Fruit fly (Drosophila melanogaster): ENCODE data around the gene Atxn7.

Atxn7 gene

DNA sequence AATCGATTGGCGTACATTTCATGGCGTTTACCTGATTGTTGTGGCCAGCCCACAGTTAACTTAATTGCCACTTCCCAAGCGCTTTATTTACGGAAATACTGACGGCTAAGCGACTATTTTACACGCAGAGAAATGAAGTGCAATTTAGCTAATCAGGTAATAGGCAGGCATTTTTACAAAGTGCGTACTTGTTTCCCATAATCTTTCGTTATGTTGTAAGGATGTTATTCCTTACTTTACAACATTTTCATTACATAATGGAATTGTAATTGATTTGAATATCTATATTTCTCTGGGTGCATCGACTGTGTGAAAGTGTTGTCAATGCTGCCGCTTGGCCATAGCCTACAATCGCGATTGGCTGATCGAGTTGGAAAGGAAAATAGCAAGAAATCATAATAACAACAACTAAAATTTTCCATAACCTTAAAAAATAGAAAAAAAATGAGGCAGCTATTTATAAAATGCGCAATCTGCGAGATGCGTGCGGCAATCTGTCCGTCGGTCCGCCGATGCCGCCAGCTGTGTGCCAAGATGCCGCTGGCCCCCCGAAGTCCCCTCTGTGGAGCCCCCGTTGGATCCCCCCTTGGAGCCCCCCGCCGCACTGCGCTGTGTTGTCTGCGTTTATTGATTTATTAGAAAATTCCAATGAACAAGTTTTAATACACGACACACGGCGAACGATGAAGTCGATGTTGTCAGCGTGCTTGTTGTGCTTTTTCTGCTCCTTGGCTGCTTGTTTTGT is 51.0 kb downstream of the Atxn7 start (continued):
- TF ChIP-seq Blimp-1 (GFP tag; optimal IDR thresholded peaks at IDR 0.05) (peak; percentile 70), CG10565 (GFP tag; optimal IDR thresholded peaks at IDR 0.05) (no peak), dm (GFP tag; optimal IDR thresholded peaks at IDR 0.05) (no peak), CG30020 (tag; optimal IDR thresholded peaks at IDR 0.05) (no peak), seq (GFP tag; IDR thresholded peaks at IDR 0.05) (0 out of 2 replicates have a peak, but pooled peaks have one; percentile 15), MBD-R2 (GFP tag; IDR thresholded peaks at IDR 0.05) (0 out of 2 replicates have a peak, but pooled peaks have one; percentile 24), NC2α (GFP tag; optimal IDR thresholded peaks at IDR 0.05) (no peak), sr (GFP tag; IDR thresholded peaks at IDR 0.05) (peak; percentile 33; the same call in 1 of the 3 replicates), CG11504 (tag; optimal IDR thresholded peaks at IDR 0.05) (peak; percentile 81), CG12236 (GFP tag; optimal IDR thresholded peaks at IDR 0.05) (peak; percentile 22), nau (GFP tag; optimal IDR thresholded peaks at IDR 0.05) (peak; percentile 32), ranshi (GFP tag; IDR thresholded peaks at IDR 0.05) (peak; percentile 57), cwo (GFP tag; optimal IDR thresholded peaks at IDR 0.05) (peak; percentile 12), knrl (GFP tag; IDR thresholded peaks at IDR 0.05; ENCODE audit: partially characterized antibody) (no peak), CG8924 (tag; optimal IDR thresholded peaks at IDR 0.05) (peak; percentile 34), usp (GFP tag; optimal IDR thresholded peaks at IDR 0.05) (no peak), Xbp1 (GFP tag; optimal IDR thresholded peaks at IDR 0.05) (peak; percentile 69), CG8944 (GFP tag; optimal IDR thresholded peaks at IDR 0.05) (peak; percentile 35), row (GFP tag; IDR thresholded peaks at IDR 0.05) (peak; percentile 62), wor (GFP tag; IDR thresholded peaks at IDR 0.05) (peak; percentile 59), Mrtf (GFP tag; IDR thresholded peaks at IDR 0.05) (no peak), ci (GFP tag; IDR thresholded peaks at IDR 0.05) (peak; percentile 82), br (optimal IDR thresholded peaks at IDR 0.05) (no peak), CG3995 (GFP tag; optimal IDR thresholded peaks at IDR 0.05) (no peak), CG4707 (GFP tag; optimal IDR thresholded peaks at IDR 0.05) (no peak), repo (GFP tag; optimal IDR thresholded peaks at IDR 0.05) (peak; percentile 7), Hr51 (GFP tag; optimal IDR thresholded peaks at IDR 0.05) (peak in 1 of 2 experiments; percentile 65), CG4360 (GFP tag; IDR thresholded peaks at IDR 0.05) (no peak), hth (optimal IDR thresholded peaks at IDR 0.05) (no peak), az2 (GFP tag; optimal IDR thresholded peaks at IDR 0.05) (peak; percentile 61), ATbp (GFP tag; optimal IDR thresholded peaks at IDR 0.05) (peak; percentile 68), ewg (GFP tag; optimal IDR thresholded peaks at IDR 0.05) (peak; percentile 51), mirr (GFP tag; optimal IDR thresholded peaks at IDR 0.05) (no peak), ac (GFP tag; optimal IDR thresholded peaks at IDR 0.05) (no peak), Optix (GFP tag; IDR thresholded peaks at IDR 0.05) (no peak; the same call in 2 of the 3 replicates), Elba2 (GFP tag; optimal IDR thresholded peaks at IDR 0.05) (no peak), emc (GFP tag; optimal IDR thresholded peaks at IDR 0.05) (no peak), dysf (GFP tag; IDR thresholded peaks at IDR 0.05) (peak; percentile 65), Vsx1 (GFP tag; optimal IDR thresholded peaks at IDR 0.05) (no peak), CG8388 (GFP tag; optimal IDR thresholded peaks at IDR 0.05) (peak; percentile 50), ems (GFP tag; optimal IDR thresholded peaks at IDR 0.05) (peak; percentile 32), Dll (GFP tag; IDR thresholded peaks at IDR 0.05; ENCODE audit: partially characterized antibody) (no peak), bsh (GFP tag; optimal IDR thresholded peaks at IDR 0.05) (peak; percentile 63 to 77), CG16779 (GFP tag; IDR thresholded peaks at IDR 0.05) (no peak), CG18764 (GFP tag; optimal IDR thresholded peaks at IDR 0.05) (peak; percentile 16), grau (tag; optimal IDR thresholded peaks at IDR 0.05) (peak; percentile 57), NC2β (GFP tag; optimal IDR thresholded peaks at IDR 0.05) (no peak), hkb (optimal IDR thresholded peaks at IDR 0.05) (no peak), hkb (GFP tag; IDR thresholded peaks at IDR 0.05) (peak; percentile 63), CG6813 (GFP tag; optimal IDR thresholded peaks at IDR 0.05) (no peak)

Data from whole organism, embryonic.